Worm (Caenorhabditis elegans) whole organism, L3 larva: ENCODE data around the gene srz-59.

Experiments used
- ZK546.5 ChIP-seq: sonication (generic microtip); optimal IDR thresholded peaks from 2 replicates; lab custom pipeline; 2017; ENCODE audit warnings: missing biosample characterization, missing genetic modification characterization
- aly-2 ChIP-seq: fragments of 150-350 bp; optimal IDR thresholded peaks from 2 replicates; lab custom pipeline; 2014; ENCODE audit warnings: missing biosample characterization, missing genetic modification characterization
- ama-1 ChIP-seq: fragments of 150-350 bp; optimal IDR thresholded peaks from 2 replicates; lab custom pipeline; 2018
- ceh-82 ChIP-seq: fragments of 150-350 bp; optimal IDR thresholded peaks from 2 replicates; lab custom pipeline; 2014; ENCODE audit warnings: missing biosample characterization, missing genetic modification characterization
- egl-5 ChIP-seq: fragments of 150-350 bp; optimal IDR thresholded peaks from 2 replicates; lab custom pipeline; 2017; ENCODE audit warnings: missing biosample characterization, missing genetic modification reagents, missing genetic modification characterization, inconsistent platforms
- elt-1 ChIP-seq: fragments of 150-350 bp; optimal IDR thresholded peaks from 2 replicates; lab custom pipeline; 2014; ENCODE audit warnings: missing biosample characterization, missing genetic modification characterization
- elt-2 ChIP-seq: sonication (generic microtip); optimal IDR thresholded peaks from 2 replicates; lab custom pipeline; 2016; ENCODE audit warnings: missing genetic modification reagents, mild to moderate bottlenecking, missing genetic modification characterization, missing compliant biosample characterization
- elt-3 ChIP-seq, 3 experiments: fragments of 150-350 bp in 1 of 3; sonication (generic microtip) in 2 of 3; optimal IDR thresholded peaks; 2 replicates in 2 of 3; 4 replicates in 1 of 3; lab custom pipeline; 2014 to 2017; ENCODE audit warnings: missing biosample characterization in 3 of 3, missing genetic modification characterization in 3 of 3
- fkh-10 ChIP-seq: sonication (generic microtip); optimal IDR thresholded peaks from 2 replicates; lab custom pipeline; 2017; ENCODE audit warnings: missing biosample characterization, missing genetic modification reagents, missing genetic modification characterization
- lin-15B ChIP-seq: fragments of 150-350 bp; optimal IDR thresholded peaks from 2 replicates; lab custom pipeline; 2014; ENCODE audit warnings: missing biosample characterization, missing genetic modification characterization
- lin-39 ChIP-seq: fragments of 150-350 bp; optimal IDR thresholded peaks from 2 replicates; lab custom pipeline; 2018; ENCODE audit warnings: missing biosample characterization, missing genetic modification reagents, missing genetic modification characterization
- mdl-1 ChIP-seq: fragments of 150-350 bp; optimal IDR thresholded peaks from 2 replicates; lab custom pipeline; 2014; ENCODE audit warnings: missing biosample characterization, missing genetic modification characterization
- nfya-1 ChIP-seq: sonication (generic microtip); optimal IDR thresholded peaks from 2 replicates; lab custom pipeline; 2017; ENCODE audit warnings: missing genetic modification characterization, mild to moderate bottlenecking, missing compliant biosample characterization, antibody characterized with exemption, moderate library complexity; ENCODE audit not compliant: insufficient read depth
- nhr-11 ChIP-seq: fragments of 150-350 bp; optimal IDR thresholded peaks from 2 replicates; lab custom pipeline; 2014; ENCODE audit warnings: missing biosample characterization, missing genetic modification characterization
- nhr-12 ChIP-seq: fragments of 150-350 bp; optimal IDR thresholded peaks from 2 replicates; lab custom pipeline; 2014; ENCODE audit warnings: missing biosample characterization, missing genetic modification characterization
- nhr-23 ChIP-seq: fragments of 150-350 bp; optimal IDR thresholded peaks from 2 replicates; lab custom pipeline; 2014; ENCODE audit warnings: missing biosample characterization, missing genetic modification reagents, missing genetic modification characterization
- nhr-237 ChIP-seq: fragments of 150-350 bp; optimal IDR thresholded peaks from 2 replicates; lab custom pipeline; 2014; ENCODE audit warnings: missing biosample characterization, missing genetic modification characterization
- nhr-25 ChIP-seq: sonication (generic microtip); optimal IDR thresholded peaks from 2 replicates; lab custom pipeline; 2017; ENCODE audit warnings: missing biosample characterization, missing genetic modification characterization
- nhr-28 ChIP-seq: fragments of 150-350 bp; optimal IDR thresholded peaks from 2 replicates; lab custom pipeline; 2014; ENCODE audit warnings: missing biosample characterization, missing genetic modification characterization
- nhr-43 ChIP-seq: sonication (generic microtip); optimal IDR thresholded peaks from 2 replicates; lab custom pipeline; 2016; ENCODE audit warnings: mild to moderate bottlenecking, missing genetic modification characterization, missing compliant biosample characterization; ENCODE audit not compliant: poor library complexity, severe bottlenecking
- nhr-76 ChIP-seq: fragments of 150-350 bp; sonication (generic microtip); optimal IDR thresholded peaks from 5 replicates; lab custom pipeline; 2014; ENCODE audit warnings: missing biosample characterization, missing genetic modification characterization
- nhr-77 ChIP-seq: fragments of 150-350 bp; optimal IDR thresholded peaks from 2 replicates; lab custom pipeline; 2014; ENCODE audit warnings: missing biosample characterization, missing genetic modification characterization
- pha-4 ChIP-seq: fragments of 150-350 bp; optimal IDR thresholded peaks from 2 replicates; lab custom pipeline; 2014; ENCODE audit warnings: missing biosample characterization, missing genetic modification reagents, missing genetic modification characterization
- pqm-1 ChIP-seq: fragments of 150-350 bp; optimal IDR thresholded peaks from 2 replicates; lab custom pipeline; 2017; ENCODE audit warnings: missing biosample characterization, missing genetic modification characterization, inconsistent platforms
- tbx-2 ChIP-seq: sonication (generic microtip); optimal IDR thresholded peaks from 2 replicates; lab custom pipeline; 2016; ENCODE audit warnings: mild to moderate bottlenecking, missing genetic modification characterization, missing compliant biosample characterization
- unc-39 ChIP-seq: sonication (generic microtip); optimal IDR thresholded peaks from 4 replicates; lab custom pipeline; 2017; ENCODE audit warnings: missing biosample characterization, missing genetic modification characterization
- unc-62 ChIP-seq: fragments of 150-350 bp; sonication (generic microtip); optimal IDR thresholded peaks from 4 replicates; lab custom pipeline; 2014; ENCODE audit warnings: missing biosample characterization, missing genetic modification reagents, missing genetic modification characterization
- ztf-11 ChIP-seq: fragments of 150-350 bp; optimal IDR thresholded peaks from 2 replicates; lab custom pipeline; 2014; ENCODE audit warnings: missing biosample characterization, missing genetic modification characterization
- ztf-4 ChIP-seq: fragments of 150-350 bp; optimal IDR thresholded peaks from 2 replicates; lab custom pipeline; 2014; ENCODE audit warnings: missing biosample characterization, missing genetic modification characterization

The srz-59 gene

ce11 chrIV:14131770-14132169, at the start of gene srz-59:
TSS of gene srz-59 (plus strand) at chrIV:14132070.
- TF ChIP-seq mdl-1 (tag; lab: Kevin White, UChicago) (no peak), unc-62 (GFP tag; lab: Kevin White, UChicago) (no peak), pha-4 (no peak), ZK546.5 (no peak), elt-1 (no peak), nhr-77 (tag; lab: Kevin White, UChicago) (no peak), aly-2 (tag; lab: Kevin White, UChicago) (no peak), lin-39 (no peak), pqm-1 (tag; lab: Kevin White, UChicago) (no peak)

- TF ChIP-seq nhr-23 (tag; lab: Kevin White, UChicago) = no peak
- TF ChIP-seq elt-1 = peak; percentile 4
These were observed 48.9 kb upstream of the srz-59 start for ce11 chrIV:14082956-14083355.

ce11 chrIV:14083505-14083904, 48.4 kb upstream of the srz-59 start, which contains the start of gene F52B11.2:
TSS of gene F52B11.2 (plus strand) at chrIV:14083568.
- TF ChIP-seq nhr-237 (tag; lab: Kevin White, UChicago) (no peak), tbx-2 (tag; lab: Kevin White, UChicago) (no peak), ceh-82 (tag; lab: Kevin White, UChicago) (no peak), ztf-4 (tag; lab: Kevin White, UChicago) (no peak), elt-2 (tag; lab: Kevin White, UChicago) (no peak), nhr-28 (tag; lab: Kevin White, UChicago) (no peak), nhr-11 (tag; lab: Kevin White, UChicago) (no peak)

ce11 chrIV:14086395-14086794, 45.5 kb upstream of the srz-59 start:
- no peak for TF ChIP-seq egl-5 (tag; lab: Kevin White, UChicago)
- no peak for TF ChIP-seq unc-39 (tag; lab: Kevin White, UChicago)
- TF ChIP-seq ceh-82 (tag; lab: Kevin White, UChicago) = no peak
- TF ChIP-seq elt-3 (tag; optimal IDR thresholded peaks at IDR 0.05; lab: Kevin White, UChicago) = no peak
- no peak for TF ChIP-seq pha-4
- TF ChIP-seq nhr-23 (tag; lab: Kevin White, UChicago) = peak; percentile 78
- TF ChIP-seq elt-1 = peak; percentile 59
- TF ChIP-seq, all 47 proteins: peak for 2

- TF ChIP-seq lin-15B (tag; lab: Kevin White, UChicago) = no peak
- TF ChIP-seq nhr-12 (tag; lab: Kevin White, UChicago) = no peak
- TF ChIP-seq nhr-25 (tag; lab: Kevin White, UChicago) = peak; percentile 68
- TF ChIP-seq nhr-237 (tag; lab: Kevin White, UChicago) = no peak
- no peak for TF ChIP-seq nhr-76 (tag; lab: Kevin White, UChicago)
- peak; percentile 94 for TF ChIP-seq nhr-23 (tag; lab: Kevin White, UChicago)
- no peak for TF ChIP-seq elt-1
- no peak for TF ChIP-seq pqm-1 (tag; lab: Kevin White, UChicago)
- no peak for TF ChIP-seq unc-62 (GFP tag; lab: Kevin White, UChicago)
- no peak for TF ChIP-seq fkh-10 (GFP tag; lab: Kevin White, UChicago)
These were observed 42.1 kb upstream of the srz-59 start for ce11 chrIV:14089749-14090148.

- TF ChIP-seq nhr-23 (tag; lab: Kevin White, UChicago) (peak; percentile 66), ama-1 (lab: Kevin White, UChicago) (peak; percentile 15), elt-2 (tag; lab: Kevin White, UChicago) (no peak), nhr-77 (tag; lab: Kevin White, UChicago) (no peak), nfya-1 (tag; lab: Kevin White, UChicago) (no peak), nhr-43 (tag; lab: Kevin White, UChicago) (peak; percentile 1), nhr-76 (tag; lab: Kevin White, UChicago) (no peak), elt-1 (no peak)
These were observed 40.6 kb upstream of the srz-59 start, which contains the start of gene noah-2 for ce11 chrIV:14091242-14091641. TSS of gene noah-2 (plus strand) at chrIV:14091254.

- TF ChIP-seq ztf-11 (tag; lab: Kevin White, UChicago) = no peak
These were observed 33.3 kb upstream of the srz-59 start for ce11 chrIV:14098540-14099098.
